Worm (Caenorhabditis elegans) whole organism, midembryonic: ENCODE data around the gene oxy-4.

Experiments used
- cog-1 ChIP-seq: sonication (generic microtip); optimal IDR thresholded peaks from 2 replicates; lab custom pipeline; 2016; ENCODE audit warnings: missing genetic modification characterization, missing compliant biosample characterization
- flt-1 ChIP-seq: fragments of 200-800 bp; sonication (Bioruptor generic); IDR thresholded peaks from 2 replicates; pipeline ENCODE4 v1.3.6; 2022; ENCODE audit warnings: missing genetic modification characterization, missing compliant biosample characterization
- med-1 ChIP-seq: sonication (generic microtip); optimal IDR thresholded peaks from 2 replicates; lab custom pipeline; 2017; ENCODE audit warnings: missing genetic modification characterization, mild to moderate bottlenecking, missing compliant biosample characterization, antibody characterized with exemption, missing genetic modification reagents; ENCODE audit not compliant: insufficient read depth
- ref-1 ChIP-seq: fragments of 200-800 bp; sonication (Bioruptor generic); conservative IDR thresholded peaks from 2 replicates; pipeline ENCODE4 v1.3.6; 2022; ENCODE audit warnings: missing genetic modification reagents, missing genetic modification characterization, missing compliant biosample characterization
- tab-1 ChIP-seq: fragments of 200-800 bp; sonication (Bioruptor generic); IDR thresholded peaks from 2 replicates; pipeline ENCODE4 v1.3.6; 2022; ENCODE audit warnings: missing genetic modification characterization, missing compliant biosample characterization
- ztf-23 ChIP-seq: fragments of 200-800 bp; sonication (Bioruptor generic); IDR thresholded peaks from 2 replicates; pipeline ENCODE4 v1.3.6; 2022; ENCODE audit warnings: missing genetic modification reagents, missing genetic modification characterization, missing compliant biosample characterization
- ztf-29 ChIP-seq: fragments of 200-800 bp; sonication (Bioruptor generic); IDR thresholded peaks from 2 replicates; pipeline ENCODE4 v1.3.6; 2022; ENCODE audit warnings: missing genetic modification reagents, missing genetic modification characterization, missing compliant biosample characterization

DNA sequence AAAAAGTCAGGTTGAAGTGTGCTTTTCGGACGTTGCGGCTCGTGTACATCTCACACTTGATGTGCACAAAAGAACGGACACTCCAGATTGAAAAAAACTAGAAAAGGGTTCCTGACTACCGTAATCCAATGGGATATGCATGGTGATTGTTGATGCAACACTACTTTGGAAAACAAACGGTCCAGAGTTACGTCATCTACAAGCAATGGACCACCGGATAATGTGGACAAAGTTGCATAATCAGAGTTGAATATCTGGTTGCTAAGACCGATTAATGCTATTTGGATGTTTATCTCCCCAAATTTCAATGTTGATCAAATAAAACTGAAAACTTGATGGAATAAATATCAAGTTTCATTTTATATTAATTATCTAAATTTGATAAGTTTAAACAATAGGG lies 8.6 kb downstream of the oxy-4 start:
- no peak for TF ChIP-seq ref-1 (GFP tag; lab: Robert Waterston, UW)
- TF ChIP-seq tab-1 (GFP tag; lab: Robert Waterston, UW): no peak
- TF ChIP-seq cog-1 (tag; lab: Kevin White, UChicago): no peak
- no peak for TF ChIP-seq med-1 (GFP tag; lab: Kevin White, UChicago)
- no peak for TF ChIP-seq ztf-23
- no peak for TF ChIP-seq flt-1 (GFP tag; lab: Robert Waterston, UW)
- no peak for TF ChIP-seq ztf-29 (GFP tag; lab: Robert Waterston, UW)
